Fruit fly (Drosophila melanogaster): ENCODE measurements around the gene Zdhhc8.

Zdhhc8 gene

DNA sequence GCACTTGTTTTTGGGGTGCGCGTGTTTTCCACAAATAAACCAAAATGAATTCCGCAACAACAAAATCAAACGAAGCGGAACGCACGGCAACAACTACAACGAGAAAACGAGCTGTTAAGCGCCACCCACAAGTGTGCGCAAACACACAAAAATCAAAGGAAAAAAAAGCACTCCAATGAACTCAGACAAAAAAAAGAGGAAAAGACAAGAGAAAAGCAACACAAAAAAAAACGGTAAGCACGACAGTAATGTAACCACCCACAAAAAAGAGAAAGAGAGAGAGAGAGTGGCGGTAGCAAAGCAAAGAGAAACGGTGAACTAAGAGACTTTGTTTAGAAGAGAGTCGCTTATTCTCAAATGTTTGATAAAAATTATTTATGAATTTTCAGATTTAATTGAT, 50.3 kb downstream of the Zdhhc8 start (continued):
- peak; percentile 83 for TF ChIP-seq Sox102F (GFP tag; optimal IDR thresholded peaks at IDR 0.05)
- TF ChIP-seq Eip78C (GFP tag), result peak; percentile 71
- TF ChIP-seq Hr39 (GFP tag; optimal IDR thresholded peaks at IDR 0.05), result no peak
- TF ChIP-seq Blimp-1 (GFP tag; optimal IDR thresholded peaks at IDR 0.05), result peak; percentile 48
- TF ChIP-seq dsx (GFP tag; optimal IDR thresholded peaks at IDR 0.05; ENCODE audit: poor library complexity, severe bottlenecking), result peak; percentile 62
- TF ChIP-seq CG3919 (GFP tag; optimal IDR thresholded peaks at IDR 0.05), result peak; percentile 77
- peak; percentile 87 for TF ChIP-seq CG6808 (GFP tag; optimal IDR thresholded peaks at IDR 0.05)
- TF ChIP-seq dac (GFP tag; optimal IDR thresholded peaks at IDR 0.05), result peak; percentile 81
- peak; percentile 63 for TF ChIP-seq topi (GFP tag; optimal IDR thresholded peaks at IDR 0.05)
- TF ChIP-seq Sox14 (GFP tag; optimal IDR thresholded peaks at IDR 0.05), result peak; percentile 56
- TF ChIP-seq fkh (GFP tag; optimal IDR thresholded peaks at IDR 0.05), result no peak
- peak; percentile 62 for TF ChIP-seq lz (GFP tag; optimal IDR thresholded peaks at IDR 0.05)
- TF ChIP-seq Eip93F (GFP tag; optimal IDR thresholded peaks at IDR 0.05), result peak; percentile 13
- TF ChIP-seq Ets21C (GFP tag; optimal IDR thresholded peaks at IDR 0.05), result no peak
- peak; percentile 81 for TF ChIP-seq achi (GFP tag; optimal IDR thresholded peaks at IDR 0.05)
- TF ChIP-seq CG6792 (GFP tag; optimal IDR thresholded peaks at IDR 0.05), result peak; percentile 54
- no peak for TF ChIP-seq CG31627 (GFP tag; optimal IDR thresholded peaks at IDR 0.05)
- no peak for TF ChIP-seq CG11902 (GFP tag; optimal IDR thresholded peaks at IDR 0.05)
- TF ChIP-seq salr (GFP tag; optimal IDR thresholded peaks at IDR 0.05), result peak; percentile 36 to 80
- peak; percentile 99 for TF ChIP-seq eg (GFP tag; IDR thresholded peaks at IDR 0.05)
- TF ChIP-seq CG3032 (tag; optimal IDR thresholded peaks at IDR 0.05), result peak; percentile 77
- TF ChIP-seq CG6276 (GFP tag; optimal IDR thresholded peaks at IDR 0.05), result peak; percentile 95

DNA sequence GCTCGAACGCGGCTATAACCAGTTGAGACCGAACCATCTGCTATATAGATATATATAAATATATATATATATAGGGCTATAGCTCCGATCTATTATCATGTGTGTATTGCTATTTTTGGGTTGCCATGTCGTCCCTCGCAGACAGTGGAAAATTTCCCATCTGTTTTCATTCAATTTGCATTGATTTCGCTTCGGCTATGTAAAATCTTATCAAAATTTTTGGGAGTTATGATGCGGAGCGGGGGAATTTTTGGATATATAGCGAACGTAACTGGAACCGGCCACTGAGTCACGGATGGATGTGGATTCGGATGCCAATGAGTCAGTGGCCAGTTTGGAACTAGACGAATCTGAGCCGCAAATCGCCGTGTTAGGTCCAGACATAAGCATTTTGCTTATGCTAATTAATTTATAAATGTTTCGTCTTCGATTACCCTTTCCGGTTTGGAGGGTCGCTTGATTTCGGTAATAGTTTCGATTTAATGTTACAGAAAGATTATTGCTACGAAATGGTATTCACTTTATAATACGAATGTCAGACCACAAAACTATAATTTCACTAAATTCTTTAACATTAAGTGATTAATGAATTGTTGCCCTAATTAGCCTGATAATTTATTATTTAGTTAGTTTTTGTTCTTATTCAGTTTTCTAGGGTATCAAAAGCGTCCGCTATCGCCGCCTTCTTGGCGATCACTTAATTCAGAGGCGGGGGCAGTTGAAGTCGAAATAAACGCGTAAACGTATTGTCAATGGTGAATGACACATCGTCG, 58.2 kb downstream of the Zdhhc8 start:
- TF ChIP-seq CG31627 (GFP tag; optimal IDR thresholded peaks at IDR 0.05) (peak; percentile 51), Gug (GFP tag; IDR thresholded peaks at IDR 0.05) (no peak), fd59A (GFP tag; optimal IDR thresholded peaks at IDR 0.05) (no peak), Hr39 (GFP tag; optimal IDR thresholded peaks at IDR 0.05) (peak; percentile 18), eg (GFP tag; IDR thresholded peaks at IDR 0.05) (no peak), Smox (GFP tag; optimal IDR thresholded peaks at IDR 0.05) (peak; percentile 35), Met (GFP tag; optimal IDR thresholded peaks at IDR 0.05) (peak; percentile 18), Sox14 (GFP tag; optimal IDR thresholded peaks at IDR 0.05) (peak; percentile 19), CG11294 (GFP tag; IDR thresholded peaks at IDR 0.05) (no peak), CG10631 (GFP tag; optimal IDR thresholded peaks at IDR 0.05) (no peak), CG32006 (GFP tag; optimal IDR thresholded peaks at IDR 0.05) (no peak), CG16779 (tag; optimal IDR thresholded peaks at IDR 0.05) (no peak), Sox15 (GFP tag; optimal IDR thresholded peaks at IDR 0.05) (no peak), Hr4 (GFP tag; optimal IDR thresholded peaks at IDR 0.05) (no peak), Hr38 (GFP tag; optimal IDR thresholded peaks at IDR 0.05) (no peak), CG3032 (tag; optimal IDR thresholded peaks at IDR 0.05) (no peak), achi (GFP tag; optimal IDR thresholded peaks at IDR 0.05) (no peak), CG7368 (GFP tag; optimal IDR thresholded peaks at IDR 0.05) (no peak), dsx (GFP tag; optimal IDR thresholded peaks at IDR 0.05; ENCODE audit: poor library complexity, severe bottlenecking) (no peak), pdm3 (GFP tag; optimal IDR thresholded peaks at IDR 0.05) (no peak), spab (GFP tag; optimal IDR thresholded peaks at IDR 0.05) (no peak), fkh (GFP tag; optimal IDR thresholded peaks at IDR 0.05) (no peak), lz (GFP tag; optimal IDR thresholded peaks at IDR 0.05) (peak; percentile 59), Sox102F (GFP tag; optimal IDR thresholded peaks at IDR 0.05) (peak; percentile 36), Eip78C (GFP tag) (peak; percentile 48), svp (GFP tag) (peak; percentile 14), CG3919 (GFP tag; optimal IDR thresholded peaks at IDR 0.05) (no peak), Eip93F (GFP tag; optimal IDR thresholded peaks at IDR 0.05) (no peak), CG8119 (GFP tag; IDR thresholded peaks at IDR 0.05) (no peak), CG34406 (GFP tag; optimal IDR thresholded peaks at IDR 0.05) (no peak), acj6 (GFP tag; optimal IDR thresholded peaks at IDR 0.05) (no peak), CG15336 (GFP tag; IDR thresholded peaks at IDR 0.05) (no peak), CG4318 (GFP tag; optimal IDR thresholded peaks at IDR 0.05) (no peak), CG6792 (GFP tag; optimal IDR thresholded peaks at IDR 0.05) (no peak), salr (GFP tag; optimal IDR thresholded peaks at IDR 0.05) (no peak), CG6276 (GFP tag; optimal IDR thresholded peaks at IDR 0.05) (no peak), CG6163 (GFP tag; IDR thresholded peaks at IDR 0.05) (no peak), CG6854 (GFP tag; optimal IDR thresholded peaks at IDR 0.05) (no peak), net (GFP tag; optimal IDR thresholded peaks at IDR 0.05) (no peak), OdsH (GFP tag; optimal IDR thresholded peaks at IDR 0.05) (no peak), CG9139 (GFP tag; optimal IDR thresholded peaks at IDR 0.05) (no peak)

Data from whole organism, prepupa.